Worm (Caenorhabditis elegans) whole organism, L1 larva: Measurements from ENCODE around the gene ttr-44.
A peak's percentile ranks its signal among the peaks of the same experiment; 100 is the strongest.

Experiments used
- C34B4.2 ChIP-seq: sonication (generic microtip); optimal IDR thresholded peaks from 2 replicates; lab custom pipeline; 2017; ENCODE audit warnings: mild to moderate bottlenecking, missing genetic modification characterization, missing compliant biosample characterization
- Y116A8C.19 ChIP-seq: sonication (generic microtip); optimal IDR thresholded peaks from 2 replicates; lab custom pipeline; 2016; ENCODE audit warnings: missing compliant biosample characterization, missing genetic modification characterization, borderline replicate concordance
- ceh-82 ChIP-seq, 3 experiments: fragments of 150-350 bp in 1 of 3; sonication (generic microtip) in 2 of 3; optimal IDR thresholded peaks; 2 replicates each; lab custom pipeline; 2014 to 2017; ENCODE audit warnings: missing biosample characterization in 3 of 3, missing genetic modification characterization in 3 of 3
- efl-1 ChIP-seq, 4 experiments: fragments of 150-350 bp; optimal IDR thresholded peaks in 3 of 4; peaks in 1 of 4; 1 replicate in 1 of 4; 2 replicates in 3 of 4; lab custom pipeline; 2014; ENCODE audit warnings: missing biosample characterization in 2 of 4, missing genetic modification characterization in 2 of 4, missing genetic modification reagents in 2 of 4
- elt-2 ChIP-seq: sonication (generic microtip); optimal IDR thresholded peaks from 2 replicates; lab custom pipeline; 2016; ENCODE audit warnings: missing genetic modification characterization, mild to moderate bottlenecking, inconsistent platforms, missing compliant biosample characterization, missing genetic modification reagents
- fkh-8 ChIP-seq: sonication (generic microtip); optimal IDR thresholded peaks from 2 replicates; lab custom pipeline; 2016; ENCODE audit warnings: mild to moderate bottlenecking, missing genetic modification characterization, missing compliant biosample characterization
- jun-1 ChIP-seq: fragments of 150-350 bp; optimal IDR thresholded peaks from 2 replicates; lab custom pipeline; 2014; ENCODE audit warnings: missing biosample characterization, missing genetic modification reagents, missing genetic modification characterization
- lin-14 ChIP-seq: fragments of 200-800 bp; sonication (Bioruptor generic); optimal IDR thresholded peaks from 2 replicates; lab custom pipeline; 2018; ENCODE audit warnings: mild to moderate bottlenecking, missing genetic modification characterization, moderate library complexity, missing compliant biosample characterization
- mef-2 ChIP-seq: fragments of 150-350 bp; optimal IDR thresholded peaks from 2 replicates; lab custom pipeline; 2014; ENCODE audit warnings: missing biosample characterization, missing genetic modification characterization
- mep-1 ChIP-seq: fragments of 150-350 bp; optimal IDR thresholded peaks from 2 replicates; lab custom pipeline; 2014; ENCODE audit warnings: missing biosample characterization, missing genetic modification characterization
- nhr-237 ChIP-seq: fragments of 150-350 bp; optimal IDR thresholded peaks from 2 replicates; lab custom pipeline; 2014; ENCODE audit warnings: missing biosample characterization, missing genetic modification characterization
- nhr-71 ChIP-seq: sonication (generic microtip); optimal IDR thresholded peaks from 2 replicates; lab custom pipeline; 2016; ENCODE audit warnings: mild to moderate bottlenecking, missing genetic modification characterization, moderate library complexity, missing compliant biosample characterization
- pag-3 ChIP-seq: sonication (generic microtip); optimal IDR thresholded peaks from 2 replicates; lab custom pipeline; 2017; ENCODE audit warnings: missing genetic modification characterization, mild to moderate bottlenecking, missing compliant biosample characterization, antibody characterized with exemption, borderline replicate concordance; ENCODE audit not compliant: insufficient read depth
- swsn-7 ChIP-seq: sonication (generic microtip); optimal IDR thresholded peaks from 2 replicates; lab custom pipeline; 2016; ENCODE audit warnings: missing genetic modification characterization, missing compliant biosample characterization
- unc-62 ChIP-seq: fragments of 150-350 bp; optimal IDR thresholded peaks from 2 replicates; lab custom pipeline; 2014; ENCODE audit warnings: missing biosample characterization, missing genetic modification reagents, missing genetic modification characterization

Gene ttr-44

DNA sequence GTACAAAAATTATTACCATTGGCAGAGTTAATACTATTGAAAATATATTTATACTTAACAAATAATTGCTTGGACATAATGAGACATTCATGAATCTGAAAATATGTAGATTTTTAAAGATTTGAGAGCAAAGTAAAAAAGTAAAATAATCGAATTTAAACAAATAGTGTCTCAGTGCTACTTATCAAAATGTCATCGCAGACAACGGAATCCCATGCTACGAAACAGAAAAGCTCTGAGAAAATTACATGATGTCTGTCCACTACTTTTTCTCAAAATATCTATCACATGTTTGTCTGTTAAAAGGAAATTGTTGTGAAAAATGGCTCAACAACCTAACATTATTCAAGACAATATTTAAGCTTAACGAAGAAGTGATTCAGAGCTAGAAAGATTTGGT, 46.2 kb downstream of the ttr-44 start, which contains the start of gene T10G3.4:
Gene T10G3.4 (minus strand): TSS at position 101 of the 400 bp plus-strand sequence.
- TF ChIP-seq pag-3 (tag; lab: Kevin White, UChicago) (no peak), elt-2 (tag; lab: Kevin White, UChicago) (no peak), fkh-8 (tag; lab: Kevin White, UChicago) (peak; percentile 7), efl-1 (optimal IDR thresholded peaks at IDR 0.05; lab: Kevin White, UChicago) (no peak), efl-1 (GFP tag; optimal IDR thresholded peaks at IDR 0.05 in 1 of 2; lab: Kevin White, UChicago) (no peak), nhr-71 (tag; lab: Kevin White, UChicago) (peak; percentile 8), C34B4.2 (no peak), Y116A8C.19 (no peak), lin-14 (GFP tag; lab: Kevin White, UChicago) (no peak)

DNA sequence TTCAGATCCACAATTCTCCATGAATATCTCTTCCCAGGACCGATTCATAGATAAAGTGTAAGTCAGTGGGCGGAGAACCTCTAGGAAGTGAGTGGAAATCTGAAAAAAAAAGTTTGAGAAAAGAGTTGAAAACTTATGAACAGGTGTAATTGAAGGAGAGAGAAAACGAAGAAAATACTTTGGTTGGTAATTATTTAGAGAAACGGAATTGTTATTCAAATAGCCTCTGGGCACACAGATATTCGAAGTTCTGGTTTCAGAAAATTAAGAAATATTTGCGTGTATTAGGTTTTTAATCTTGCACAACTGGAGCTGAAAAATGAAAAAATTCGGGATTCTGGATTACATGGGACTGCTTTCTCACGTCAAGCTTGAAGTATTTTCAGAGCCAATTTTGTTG, 50.8 kb downstream of the ttr-44 start, which contains the start of gene T10G3.2:
Gene T10G3.2 (minus strand): TSS at position 101 of the 400 bp plus-strand sequence.
- TF ChIP-seq unc-62 (GFP tag; lab: Kevin White, UChicago) (no peak), swsn-7 (tag; lab: Kevin White, UChicago) (no peak), jun-1 (tag; lab: Kevin White, UChicago) (no peak), ceh-82 (tag; optimal IDR thresholded peaks at IDR 0.05; lab: Kevin White, UChicago) (no peak), nhr-237 (tag; lab: Kevin White, UChicago) (no peak), mep-1 (tag; lab: Kevin White, UChicago) (no peak), mef-2 (tag; lab: Kevin White, UChicago) (no peak)
